Fruit fly (Drosophila melanogaster) S2 (cell line): Measurements from ENCODE around the gene Naxd.

Experiments
- CG8478 ChIP-seq: fragments of >200 bp; optimal IDR thresholded peaks from 2 replicates; lab custom pipeline; 2018
- CTCF ChIP-seq, 2 experiments: fragments of >200 bp; optimal IDR thresholded peaks; 2 replicates each; lab custom pipeline; 2018

- TF ChIP-seq CG8478 (lab: Kevin White, UChicago) (no peak), CTCF (optimal IDR thresholded peaks at IDR 0.05; lab: Kevin White, UChicago) (no peak)
These were observed 40.6 kb downstream of the Naxd start for dm6 chr3L:19056857-19057324.
